Worm (Caenorhabditis elegans) whole organism, L3 larva: ENCODE measurements around the gene Y67H2A.7.

Experiments used
- aly-2 ChIP-seq: fragments of 150-350 bp; optimal IDR thresholded peaks from 2 replicates; lab custom pipeline; 2014; ENCODE audit warnings: missing biosample characterization, missing genetic modification characterization
- ceh-82 ChIP-seq: fragments of 150-350 bp; optimal IDR thresholded peaks from 2 replicates; lab custom pipeline; 2014; ENCODE audit warnings: missing biosample characterization, missing genetic modification characterization
- nhr-12 ChIP-seq: fragments of 150-350 bp; optimal IDR thresholded peaks from 2 replicates; lab custom pipeline; 2014; ENCODE audit warnings: missing biosample characterization, missing genetic modification characterization
- nhr-25 ChIP-seq: sonication (generic microtip); optimal IDR thresholded peaks from 2 replicates; lab custom pipeline; 2017; ENCODE audit warnings: missing biosample characterization, missing genetic modification characterization

ce11 chrIV:13328059-13328458 is 24.5 kb downstream of the Y67H2A.7 start, which contains the start of gene far-6:
- TF ChIP-seq aly-2 (tag; lab: Kevin White, UChicago) (no peak), nhr-25 (tag; lab: Kevin White, UChicago) (no peak), ceh-82 (tag; lab: Kevin White, UChicago) (no peak), nhr-12 (tag; lab: Kevin White, UChicago) (no peak)
